Worm (Caenorhabditis elegans) whole organism, young adult: ENCODE results near the gene met-2.
A peak's percentile ranks its signal among the peaks of the same experiment; 100 is the strongest.
"Not testable (repeated sequence)": the region's sequence is repeated elsewhere in the genome, so short reads cannot be mapped to it uniquely, and the experiment has no call there.

Source experiments
- B0019.2 ChIP-seq: fragments of 200-800 bp; sonication (Bioruptor generic); conservative IDR thresholded peaks from 2 replicates; pipeline ENCODE4 v1.3.6; 2022; ENCODE audit warnings: missing genetic modification reagents, missing genetic modification characterization, missing compliant biosample characterization
- F37B4.10 ChIP-seq: fragments of 200-800 bp; sonication (Bioruptor generic); IDR thresholded peaks from 2 replicates; pipeline ENCODE4 v1.3.6; 2022; ENCODE audit warnings: missing genetic modification characterization, missing compliant biosample characterization
- akir-1 ChIP-seq: fragments of 200-800 bp; sonication (Bioruptor generic); optimal IDR thresholded peaks from 2 replicates; lab custom pipeline; 2018; ENCODE audit warnings: mild to moderate bottlenecking, missing genetic modification characterization, moderate library complexity, missing compliant biosample characterization
- bed-1 ChIP-seq: fragments of 200-800 bp; sonication (Bioruptor generic); IDR thresholded peaks from 2 replicates; pipeline ENCODE4 v1.3.6; 2022; ENCODE audit warnings: missing genetic modification reagents, missing genetic modification characterization, missing compliant biosample characterization
- bed-2 ChIP-seq: fragments of 200-800 bp; sonication (Bioruptor generic); IDR thresholded peaks from 2 replicates; pipeline ENCODE4 v1.3.6; 2022; ENCODE audit warnings: missing genetic modification reagents, missing genetic modification characterization, missing compliant biosample characterization
- let-607 ChIP-seq, 2 experiments: fragments of 200-800 bp in 1 of 2; sonication (Bioruptor generic) in 1 of 2; sonication (generic microtip) in 1 of 2; optimal IDR thresholded peaks; 2 replicates each; lab custom pipeline; 2016 to 2018; ENCODE audit warnings: mild to moderate bottlenecking in 2 of 2, missing compliant biosample characterization in 2 of 2, missing genetic modification characterization in 2 of 2, moderate library complexity in 2 of 2, missing genotype in 1 of 2
- madf-6 ChIP-seq: fragments of 200-800 bp; sonication (Bioruptor generic); IDR thresholded peaks from 2 replicates; pipeline ENCODE4 v1.3.6; 2022; ENCODE audit warnings: missing genetic modification reagents, missing genetic modification characterization, missing compliant biosample characterization
- mxl-1 ChIP-seq: sonication (generic microtip); optimal IDR thresholded peaks from 2 replicates; lab custom pipeline; 2016; ENCODE audit warnings: missing genetic modification characterization, missing compliant biosample characterization
- unc-62 ChIP-seq: fragments of 150-350 bp; optimal IDR thresholded peaks from 2 replicates; lab custom pipeline; 2014; ENCODE audit warnings: missing biosample characterization, missing genetic modification reagents, missing genetic modification characterization
- ztf-26 ChIP-seq: sonication (generic microtip); optimal IDR thresholded peaks from 2 replicates; lab custom pipeline; 2017; ENCODE audit warnings: missing genetic modification characterization, missing compliant biosample characterization

DNA sequence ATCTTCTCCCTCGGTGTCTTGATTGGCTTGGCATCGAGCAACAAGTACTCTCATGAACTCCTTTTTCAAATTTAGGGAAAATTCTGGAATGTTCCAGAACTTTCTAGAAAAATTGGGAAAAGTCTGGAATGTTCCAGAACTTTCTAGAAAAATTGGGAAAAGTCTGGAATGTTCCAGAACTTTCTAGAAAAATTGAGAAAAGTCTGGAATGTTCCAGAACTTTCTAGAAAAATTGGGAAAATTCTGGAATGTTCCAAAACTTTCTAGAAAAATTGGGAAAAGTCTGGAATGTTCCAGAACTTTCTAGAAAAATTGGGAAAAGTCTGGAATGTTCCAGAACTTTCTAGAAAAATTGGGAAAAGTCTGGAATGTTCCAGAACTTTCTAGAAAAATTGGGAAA, 30.8 kb upstream of the met-2 start, which contains the start of gene ZC262.7:
- TF ChIP-seq bed-2 (GFP tag; lab: Robert Waterston, UW); unc-62 (GFP tag; lab: Kevin White, UChicago); akir-1 (GFP tag; lab: Kevin White, UChicago); B0019.2; ztf-26 (tag; lab: Kevin White, UChicago); mxl-1 (tag; lab: Kevin White, UChicago); let-607 (tag; optimal IDR thresholded peaks at IDR 0.05; lab: Kevin White, UChicago); bed-1 (GFP tag; lab: Robert Waterston, UW); F37B4.10: not testable (repeated sequence)
- TF ChIP-seq madf-6 (GFP tag; lab: Robert Waterston, UW): peak; percentile 44
